Worm (Caenorhabditis elegans) whole organism, L4/young adult: ENCODE results near the gene T23F11.2.

Source experiments
- W03F9.2 ChIP-seq: fragments of 150-350 bp; optimal IDR thresholded peaks from 2 replicates; lab custom pipeline; 2014; ENCODE audit warnings: missing biosample characterization, missing genetic modification characterization
- dao-5 ChIP-seq: sonication (generic microtip); optimal IDR thresholded peaks from 2 replicates; lab custom pipeline; 2016; ENCODE audit warnings: missing genotype, missing genetic modification characterization, moderate library complexity, missing compliant biosample characterization
- him-1 ChIP-seq: sonication (generic microtip); optimal IDR thresholded peaks from 2 replicates; lab custom pipeline; 2016; ENCODE audit warnings: missing genotype, missing genetic modification reagents, missing genetic modification characterization, missing compliant biosample characterization

- TF ChIP-seq him-1 (tag; lab: Kevin White, UChicago) (no peak), dao-5 (tag; lab: Kevin White, UChicago) (no peak), W03F9.2 (tag; lab: Kevin White, UChicago) (no peak)
These were observed 44.6 kb upstream of the T23F11.2 start, which contains the start of gene sel-13 for ce11 chrIII:4699922-4700321.
